Fruit fly (Drosophila melanogaster): Measurements from ENCODE around the gene rux.

DNA sequence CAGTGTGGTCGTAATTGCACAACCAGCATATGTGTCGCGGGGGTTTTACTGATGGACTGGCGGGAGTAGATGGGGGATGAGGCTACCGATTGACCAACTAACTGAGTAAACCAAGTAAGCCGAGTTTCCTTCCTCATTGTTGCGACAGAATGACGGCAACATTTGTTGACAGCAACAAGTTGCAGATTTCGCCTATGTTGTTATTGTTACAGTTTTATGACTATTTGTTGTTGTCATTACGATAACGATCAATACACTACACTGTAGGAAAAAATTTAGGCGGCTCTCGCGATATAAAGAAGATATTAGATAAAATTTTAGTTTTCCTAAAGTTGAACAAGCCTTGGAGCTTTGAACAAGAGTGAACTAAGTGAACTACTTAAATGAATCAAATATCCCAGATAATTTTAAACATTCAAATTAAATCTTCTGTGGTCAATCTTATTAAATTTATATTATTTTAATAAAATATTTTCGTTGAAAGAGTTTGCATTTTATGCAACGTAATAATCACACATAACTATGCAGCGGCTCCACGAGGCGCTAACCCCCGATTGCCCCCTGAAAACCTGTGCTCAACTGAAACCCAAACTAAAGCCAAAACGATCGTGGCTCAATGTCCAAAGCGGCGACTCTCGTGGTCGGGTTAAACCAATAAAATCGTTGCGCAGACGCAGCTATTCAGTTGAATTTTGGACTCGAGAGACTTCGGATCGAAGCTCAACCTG, 29.8 kb upstream of the rux start, which contains the start of gene CG5928:
- TF ChIP-seq Dll (optimal IDR thresholded peaks at IDR 0.05) (no peak), psq (optimal IDR thresholded peaks at IDR 0.05) (no peak), CG8478 (optimal IDR thresholded peaks at IDR 0.05) (no peak)

All from whole organism.